Worm (Caenorhabditis elegans): Measurements from ENCODE around the gene C06H2.7.

DNA sequence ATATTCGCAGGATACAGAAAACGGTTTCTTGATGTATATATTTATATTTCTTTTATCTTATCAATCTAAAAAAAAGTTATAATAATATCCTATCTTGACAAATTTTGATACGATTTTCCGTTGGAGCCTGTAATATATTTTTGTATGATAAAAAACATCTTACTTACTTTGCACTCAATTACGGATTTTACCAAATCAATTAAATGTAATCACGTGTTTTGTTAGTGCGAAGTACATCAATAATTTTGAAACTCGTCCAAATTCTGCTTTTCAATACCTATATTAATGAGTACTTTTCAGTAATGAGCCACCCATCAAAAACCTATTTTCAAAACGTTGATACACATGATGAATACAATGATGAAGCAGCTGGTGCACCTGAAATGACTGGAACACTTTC is 4.8 kb upstream of the C06H2.7 start, which contains the start of gene T19C4.1:
- TF ChIP-seq odd-2 (tag; optimal IDR thresholded peaks at IDR 0.05), result no peak
- no peak for TF ChIP-seq pros-1 (tag; optimal IDR thresholded peaks at IDR 0.05)
- TF ChIP-seq nfya-1 (tag; optimal IDR thresholded peaks at IDR 0.05), result no peak
- no peak for TF ChIP-seq dmd-4 (tag; optimal IDR thresholded peaks at IDR 0.05; ENCODE audit: borderline replicate concordance)
- no peak for TF ChIP-seq ceh-19 (GFP tag; optimal IDR thresholded peaks at IDR 0.05)
- no peak for TF ChIP-seq hlh-6 (tag; optimal IDR thresholded peaks at IDR 0.05)
- no peak for TF ChIP-seq unc-42 (tag; optimal IDR thresholded peaks at IDR 0.05)
